Worm (Caenorhabditis elegans) whole organism, young adult: ENCODE data around the gene Y54G2A.15.

Experiments
- B0261.1 ChIP-seq: sonication (generic microtip); optimal IDR thresholded peaks from 2 replicates; lab custom pipeline; 2016; ENCODE audit warnings: mild to moderate bottlenecking, missing genetic modification characterization, moderate library complexity, missing compliant biosample characterization
- D2030.7 ChIP-seq: fragments of 200-800 bp; sonication (Bioruptor generic); IDR thresholded peaks from 2 replicates; pipeline ENCODE4 v1.3.6; 2022; ENCODE audit warnings: missing genetic modification reagents, missing genetic modification characterization, missing compliant biosample characterization
- F22D6.2 ChIP-seq: sonication (generic microtip); optimal IDR thresholded peaks from 2 replicates; lab custom pipeline; 2016; ENCODE audit warnings: mild to moderate bottlenecking, missing genetic modification characterization, missing compliant biosample characterization
- F23B12.7 ChIP-seq: sonication (generic microtip); optimal IDR thresholded peaks from 2 replicates; lab custom pipeline; 2017; ENCODE audit warnings: missing genetic modification characterization, mild to moderate bottlenecking, missing compliant biosample characterization, antibody characterized with exemption, moderate library complexity; ENCODE audit not compliant: insufficient read depth
- F49E8.2 ChIP-seq: sonication (generic microtip); optimal IDR thresholded peaks from 3 replicates; lab custom pipeline; 2017; ENCODE audit warnings: missing genetic modification characterization, mild to moderate bottlenecking, missing compliant biosample characterization, antibody characterized with exemption, moderate library complexity; ENCODE audit not compliant: insufficient read depth
- F52B5.7 ChIP-seq: sonication (generic microtip); optimal IDR thresholded peaks from 2 replicates; lab custom pipeline; 2016; ENCODE audit warnings: mild to moderate bottlenecking, missing genetic modification characterization, missing compliant biosample characterization
- F55B11.4 ChIP-seq: sonication (generic microtip); optimal IDR thresholded peaks from 2 replicates; lab custom pipeline; 2016; ENCODE audit warnings: missing compliant biosample characterization, missing genetic modification characterization, borderline replicate concordance; ENCODE audit not compliant: insufficient read depth
- F57A8.1 ChIP-seq: fragments of 200-800 bp; sonication (Bioruptor generic); optimal IDR thresholded peaks from 2 replicates; lab custom pipeline; 2018; ENCODE audit warnings: mild to moderate bottlenecking, missing genetic modification characterization, moderate library complexity, missing compliant biosample characterization
- T07F8.4 ChIP-seq: sonication (generic microtip); optimal IDR thresholded peaks from 2 replicates; lab custom pipeline; 2016; ENCODE audit warnings: mild to moderate bottlenecking, missing genetic modification characterization, moderate library complexity, missing compliant biosample characterization
- aptf-3 ChIP-seq: fragments of 200-800 bp; sonication (Bioruptor generic); IDR thresholded peaks from 2 replicates; pipeline ENCODE4 v1.3.6; 2022; ENCODE audit warnings: missing genetic modification characterization, missing compliant biosample characterization
- athp-1 ChIP-seq: sonication (generic microtip); optimal IDR thresholded peaks from 2 replicates; lab custom pipeline; 2017; ENCODE audit warnings: mild to moderate bottlenecking, missing genetic modification characterization, missing compliant biosample characterization
- attf-5 ChIP-seq: fragments of 200-800 bp; sonication (Bioruptor generic); optimal IDR thresholded peaks from 2 replicates; lab custom pipeline; 2018; ENCODE audit warnings: mild to moderate bottlenecking, missing genetic modification characterization, missing compliant biosample characterization
- attf-6 ChIP-seq: fragments of 200-800 bp; sonication (Bioruptor generic); IDR thresholded peaks from 2 replicates; pipeline ENCODE4 v1.3.6; 2022; ENCODE audit warnings: missing genetic modification reagents, missing genetic modification characterization, missing compliant biosample characterization
- cebp-1 ChIP-seq, 2 experiments: fragments of 200-800 bp in 1 of 2; sonication (Bioruptor generic) in 1 of 2; sonication (generic microtip) in 1 of 2; IDR thresholded peaks in 1 of 2; optimal IDR thresholded peaks in 1 of 2; 2 replicates each; pipeline versions ENCODE4 v1.3.6 to Lab custom; 2017 to 2022; ENCODE audit warnings: missing compliant biosample characterization in 2 of 2, missing genetic modification characterization in 2 of 2, mild to moderate bottlenecking in 1 of 2, missing genetic modification reagents in 1 of 2, moderate library complexity in 1 of 2
- chd-7 ChIP-seq: sonication (generic microtip); optimal IDR thresholded peaks from 2 replicates; lab custom pipeline; 2016; ENCODE audit warnings: mild to moderate bottlenecking, missing genetic modification characterization, moderate library complexity, missing compliant biosample characterization
- dox-1 ChIP-seq: fragments of 200-800 bp; sonication (Bioruptor generic); IDR thresholded peaks from 2 replicates; pipeline ENCODE4 v1.3.6; 2022; ENCODE audit warnings: missing genetic modification reagents, missing genetic modification characterization, missing compliant biosample characterization
- egl-18 ChIP-seq: fragments of 200-800 bp; sonication (Bioruptor generic); IDR thresholded peaks from 2 replicates; pipeline ENCODE4 v1.3.6; 2022; ENCODE audit warnings: missing genetic modification reagents, missing genetic modification characterization, missing compliant biosample characterization
- hmg-1.2 ChIP-seq: fragments of 200-800 bp; sonication (Bioruptor generic); IDR thresholded peaks from 2 replicates; pipeline ENCODE4 v1.3.6; 2022; ENCODE audit warnings: missing genetic modification reagents, missing genetic modification characterization, missing compliant biosample characterization
- hmg-20 ChIP-seq: fragments of 200-800 bp; sonication (Bioruptor generic); IDR thresholded peaks from 2 replicates; pipeline ENCODE4 v1.3.6; 2022; ENCODE audit warnings: missing genetic modification reagents, missing genetic modification characterization, missing compliant biosample characterization
- lag-1 ChIP-seq: fragments of 200-800 bp; sonication (Bioruptor generic); IDR thresholded peaks from 2 replicates; pipeline ENCODE4 v1.3.6; 2022; ENCODE audit warnings: missing genetic modification reagents, missing genetic modification characterization, missing compliant biosample characterization
- let-526 ChIP-seq: fragments of 200-800 bp; sonication (Bioruptor generic); IDR thresholded peaks from 2 replicates; pipeline ENCODE4 v1.3.6; 2022; ENCODE audit warnings: missing genetic modification reagents, missing genetic modification characterization, missing compliant biosample characterization
- lin-26 ChIP-seq: fragments of 200-800 bp; sonication (Bioruptor generic); IDR thresholded peaks from 2 replicates; pipeline ENCODE4 v1.3.6; 2022; ENCODE audit warnings: missing genetic modification reagents, missing genetic modification characterization, missing compliant biosample characterization
- lir-1 ChIP-seq: fragments of 200-800 bp; sonication (Bioruptor generic); conservative IDR thresholded peaks from 2 replicates; pipeline ENCODE4 v1.3.6; 2022; ENCODE audit warnings: missing genetic modification reagents, missing genetic modification characterization, missing compliant biosample characterization
- lsl-1 ChIP-seq: fragments of 200-800 bp; sonication (Bioruptor generic); optimal IDR thresholded peaks from 2 replicates; lab custom pipeline; 2018; ENCODE audit warnings: mild to moderate bottlenecking, missing genetic modification characterization, moderate library complexity, missing compliant biosample characterization
- madf-10 ChIP-seq: sonication (generic microtip); optimal IDR thresholded peaks from 2 replicates; lab custom pipeline; 2016; ENCODE audit warnings: mild to moderate bottlenecking, missing genetic modification characterization, missing compliant biosample characterization
- madf-8 ChIP-seq: fragments of 200-800 bp; sonication (Bioruptor generic); conservative IDR thresholded peaks from 2 replicates; pipeline ENCODE4 v1.3.6; 2022; ENCODE audit warnings: missing genetic modification reagents, missing genetic modification characterization, missing compliant biosample characterization
- mcd-1 ChIP-seq: fragments of 200-800 bp; sonication (Bioruptor generic); IDR thresholded peaks from 2 replicates; pipeline ENCODE4 v1.3.6; 2022; ENCODE audit warnings: missing genetic modification reagents, missing genetic modification characterization, missing compliant biosample characterization
- nfya-2 ChIP-seq: fragments of 200-800 bp; sonication (Bioruptor generic); IDR thresholded peaks from 2 replicates; pipeline ENCODE4 v1.3.6; 2022; ENCODE audit warnings: missing genetic modification reagents, missing genetic modification characterization, missing compliant biosample characterization
- nfyb-1 ChIP-seq: fragments of 200-800 bp; sonication (Bioruptor generic); IDR thresholded peaks from 2 replicates; pipeline ENCODE4 v1.3.6; 2022; ENCODE audit warnings: missing genetic modification reagents, missing genetic modification characterization, missing compliant biosample characterization
- nhr-90 ChIP-seq: sonication (generic microtip); optimal IDR thresholded peaks from 2 replicates; lab custom pipeline; 2016; ENCODE audit warnings: missing genotype, mild to moderate bottlenecking, missing genetic modification characterization, missing compliant biosample characterization
- pbrm-1 ChIP-seq: fragments of 200-800 bp; sonication (Bioruptor generic); IDR thresholded peaks from 2 replicates; pipeline ENCODE4 v1.3.6; 2022; ENCODE audit warnings: missing genetic modification reagents, missing genetic modification characterization, missing compliant biosample characterization
- rpc-1 ChIP-seq, 2 experiments: fragments of 150-350 bp in 1 of 2; sonication (generic microtip) in 1 of 2; optimal IDR thresholded peaks; 2 replicates each; lab custom pipeline; 2014 to 2018; ENCODE audit warnings: missing biosample characterization in 1 of 2, missing genetic modification characterization in 1 of 2, missing genetic modification reagents in 1 of 2, missing genotype in 1 of 2
- sea-2 ChIP-seq: fragments of 200-800 bp; sonication (Bioruptor generic); IDR thresholded peaks from 2 replicates; pipeline ENCODE4 v1.3.6; 2022; ENCODE audit warnings: missing genetic modification characterization, missing compliant biosample characterization
- snpc-1.3 ChIP-seq: sonication (generic microtip); optimal IDR thresholded peaks from 2 replicates; lab custom pipeline; 2017; ENCODE audit warnings: missing genetic modification characterization, mild to moderate bottlenecking, missing compliant biosample characterization, antibody characterized with exemption, moderate library complexity, missing genotype, missing genetic modification reagents; ENCODE audit not compliant: insufficient read depth
- snpc-4 ChIP-seq, 5 experiments: fragments of 150-350 bp in 1 of 5; sonication (generic microtip) in 4 of 5; optimal IDR thresholded peaks; 2 replicates each; lab custom pipeline; 2014 to 2018; ENCODE audit warnings: missing genetic modification characterization in 5 of 5, missing biosample characterization in 3 of 5, antibody characterized with exemption in 2 of 5, mild to moderate bottlenecking in 2 of 5, missing compliant biosample characterization in 2 of 5, missing genotype in 2 of 5, moderate library complexity in 2 of 5, missing genetic modification reagents in 1 of 5
- tbp1 ChIP-seq: fragments of 200-800 bp; sonication (Bioruptor generic); optimal IDR thresholded peaks from 2 replicates; lab custom pipeline; 2018; ENCODE audit warnings: mild to moderate bottlenecking, missing genetic modification characterization, missing compliant biosample characterization
- tlf-1 ChIP-seq: fragments of 200-800 bp; sonication (Bioruptor generic); optimal IDR thresholded peaks from 2 replicates; lab custom pipeline; 2018; ENCODE audit warnings: mild to moderate bottlenecking, missing genetic modification characterization, missing compliant biosample characterization
- unc-130 ChIP-seq: sonication (generic microtip); optimal IDR thresholded peaks from 2 replicates; lab custom pipeline; 2016; ENCODE audit warnings: missing genetic modification reagents, missing genetic modification characterization, missing compliant biosample characterization
- xnd-1 ChIP-seq: sonication (generic microtip); optimal IDR thresholded peaks from 2 replicates; lab custom pipeline; 2016; ENCODE audit warnings: missing genotype, missing genetic modification reagents, missing genetic modification characterization, missing compliant biosample characterization
- zim-3 ChIP-seq: sonication (generic microtip); optimal IDR thresholded peaks from 2 replicates; lab custom pipeline; 2017; ENCODE audit warnings: mild to moderate bottlenecking, missing genetic modification characterization, moderate library complexity, missing compliant biosample characterization
- ztf-28 ChIP-seq: fragments of 200-800 bp; sonication (Bioruptor generic); IDR thresholded peaks from 2 replicates; pipeline ENCODE4 v1.3.6; 2022; ENCODE audit warnings: missing genetic modification reagents, missing genetic modification characterization, missing compliant biosample characterization
- ztf-6 ChIP-seq: fragments of 200-800 bp; sonication (Bioruptor generic); IDR thresholded peaks from 2 replicates; pipeline ENCODE4 v1.3.6; 2022; ENCODE audit warnings: missing genetic modification reagents, missing genetic modification characterization, missing compliant biosample characterization

The Y54G2A.15 gene

DNA sequence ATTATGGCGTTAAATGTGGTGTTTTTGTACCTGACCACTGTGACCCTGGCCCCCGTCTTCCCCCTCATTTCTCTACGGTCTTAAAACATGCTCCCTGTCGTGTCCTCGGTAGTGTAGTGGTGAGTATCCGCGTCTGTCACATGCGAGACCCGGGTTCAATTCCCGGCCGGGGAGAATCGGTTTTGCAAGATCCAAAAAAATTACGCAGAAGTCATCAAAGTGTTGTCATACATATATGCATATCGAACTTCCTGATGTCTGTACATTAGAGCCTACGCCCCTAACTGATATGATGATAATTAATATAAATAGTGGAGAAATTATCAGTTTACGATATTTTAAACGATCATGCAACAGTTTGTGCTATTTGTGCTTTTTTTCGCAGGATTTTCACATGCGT lies 38.3 kb downstream of the Y54G2A.15 start, which contains the start of gene Y54G2A.45 (continued):
- peak; percentile 52 for TF ChIP-seq tlf-1 (GFP tag; lab: Kevin White, UChicago)
- no peak for TF ChIP-seq aptf-3
- TF ChIP-seq attf-6 (GFP tag; lab: Robert Waterston, UW), result 0 out of 2 replicates have a peak, but pooled peaks have one; percentile 52
- no peak for TF ChIP-seq F52B5.7 (tag; lab: Kevin White, UChicago)
- peak; percentile 65 for TF ChIP-seq mcd-1
- no peak for TF ChIP-seq lag-1 (GFP tag; lab: Robert Waterston, UW)
- peak; percentile 72 for TF ChIP-seq snpc-4 (GFP tag; optimal IDR thresholded peaks at IDR 0.05; lab: Kevin White, UChicago)
- peak; percentile 3 to 78 (median 70) for TF ChIP-seq snpc-4 (tag; optimal IDR thresholded peaks at IDR 0.05; lab: Kevin White, UChicago)
- TF ChIP-seq F22D6.2 (tag; lab: Kevin White, UChicago), result peak; percentile 52
- TF ChIP-seq madf-8 (GFP tag; lab: Robert Waterston, UW), result no peak; the same call in 1 of the 2 replicates

ce11 chrIV:2803652-2804051 lies 40.1 kb downstream of the Y54G2A.15 start, which contains the start of gene Y54G2A.32:
Gene Y54G2A.32, plus strand, starts transcription at chrIV:2803952.
- TF ChIP-seq hmg-1.2, result no peak

DNA sequence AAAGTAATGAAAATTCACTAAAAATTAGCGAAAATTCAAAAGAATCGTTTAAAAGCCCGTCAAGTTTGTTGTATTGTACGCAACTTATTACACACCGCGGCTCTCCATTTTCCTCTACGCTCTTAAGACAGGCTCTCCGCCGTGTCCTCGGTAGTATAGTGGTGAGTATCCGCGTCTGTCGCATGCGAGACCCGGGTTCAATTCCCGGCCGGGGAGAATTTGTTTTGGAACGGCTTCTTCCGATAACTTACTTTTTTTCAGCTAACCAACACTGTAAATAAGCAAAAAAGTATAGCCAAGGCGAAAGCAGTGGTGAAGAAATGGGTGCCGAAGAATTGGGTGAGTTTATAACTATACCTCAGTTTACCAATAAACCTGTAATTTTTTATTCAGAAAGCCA lies 41.6 kb downstream of the Y54G2A.15 start:
- peak; percentile 25 for TF ChIP-seq snpc-1.3 (tag; lab: Kevin White, UChicago)
- TF ChIP-seq madf-10 (tag; lab: Kevin White, UChicago), result peak; percentile 33
- TF ChIP-seq F57A8.1 (GFP tag; lab: Kevin White, UChicago), result no peak
- TF ChIP-seq sea-2 (GFP tag; lab: Robert Waterston, UW), result no peak
- no peak for TF ChIP-seq cebp-1 (GFP tag; IDR thresholded peaks at IDR 0.05; lab: Robert Waterston, UW)
- peak; percentile 16 for TF ChIP-seq cebp-1 (tag; optimal IDR thresholded peaks at IDR 0.05; lab: Kevin White, UChicago)
- peak; percentile 24 for TF ChIP-seq F49E8.2 (tag; lab: Kevin White, UChicago)
- peak; percentile 29 for TF ChIP-seq F23B12.7 (tag; lab: Kevin White, UChicago)
- TF ChIP-seq lin-26 (GFP tag; lab: Robert Waterston, UW), result peak; percentile 86
- no peak for TF ChIP-seq xnd-1 (tag; lab: Kevin White, UChicago)
- TF ChIP-seq T07F8.4 (tag; lab: Kevin White, UChicago), result peak; percentile 40
- TF ChIP-seq pbrm-1, result 0 out of 2 replicates have a peak, but pooled peaks have one; percentile 39
- TF ChIP-seq nfya-2 (GFP tag; lab: Robert Waterston, UW), result no peak
- TF ChIP-seq unc-130 (GFP tag; lab: Kevin White, UChicago), result no peak
- TF ChIP-seq D2030.7, result peak; percentile 52; the same call in 1 of the 2 replicates
- TF ChIP-seq mcd-1, result 0 out of 2 replicates have a peak, but pooled peaks have one; percentile 41
- TF ChIP-seq lsl-1 (GFP tag; lab: Kevin White, UChicago), result peak; percentile 9
- peak; percentile 59; the same call in 1 of the 2 replicates for TF ChIP-seq dox-1 (GFP tag; lab: Robert Waterston, UW)
- peak; percentile 37 for TF ChIP-seq athp-1
- TF ChIP-seq F55B11.4 (tag; lab: Kevin White, UChicago), result no peak
- TF ChIP-seq nhr-90 (tag; lab: Kevin White, UChicago), result peak; percentile 63
- TF ChIP-seq B0261.1 (tag; lab: Kevin White, UChicago), result peak; percentile 85
- TF ChIP-seq lir-1, result peak; percentile 29; the same call in 1 of the 2 replicates
- TF ChIP-seq let-526 (GFP tag; lab: Robert Waterston, UW), result no peak
- peak; percentile 58; the same call in 1 of the 2 replicates for TF ChIP-seq hmg-20 (GFP tag; lab: Robert Waterston, UW)
- peak; percentile 70 for TF ChIP-seq zim-3 (tag; lab: Kevin White, UChicago)
- TF ChIP-seq egl-18, result no peak
- peak; percentile 43; the same call in 1 of the 2 replicates for TF ChIP-seq ztf-28 (GFP tag; lab: Robert Waterston, UW)
- TF ChIP-seq attf-5 (GFP tag; lab: Kevin White, UChicago), result peak; percentile 21
- TF ChIP-seq ztf-6 (GFP tag; lab: Robert Waterston, UW), result 0 out of 2 replicates have a peak, but pooled peaks have one; percentile 31
- TF ChIP-seq nfyb-1 (GFP tag; lab: Robert Waterston, UW), result no peak
- TF ChIP-seq chd-7 (tag; lab: Kevin White, UChicago), result peak; percentile 22
- TF ChIP-seq rpc-1 (optimal IDR thresholded peaks at IDR 0.05; lab: Kevin White, UChicago), result peak; percentile 66
- peak; percentile 85 for TF ChIP-seq rpc-1 (tag; optimal IDR thresholded peaks at IDR 0.05; lab: Kevin White, UChicago)
- peak; percentile 72 for TF ChIP-seq hmg-1.2
- TF ChIP-seq tbp1, result peak; percentile 96
